Fruit fly (Drosophila melanogaster): ENCODE measurements around the gene Cpsf6.

Cpsf6 gene

dm6 chr3L:8347346-8347745, 32.0 kb upstream of the Cpsf6 start (continued):
- TF ChIP-seq HHEX (GFP tag; optimal IDR thresholded peaks at IDR 0.05), result peak; percentile 51
- peak; percentile 55 for TF ChIP-seq chm (GFP tag; IDR thresholded peaks at IDR 0.05)
- no peak for TF ChIP-seq CG9876 (GFP tag; optimal IDR thresholded peaks at IDR 0.05)
- TF ChIP-seq Xrp1 (GFP tag; IDR thresholded peaks at IDR 0.05), result peak; percentile 58
- TF ChIP-seq stc (GFP tag; IDR thresholded peaks at IDR 0.05), result peak; percentile 34; the same call in 1 of the 2 replicates
- no peak for TF ChIP-seq Hand (GFP tag; optimal IDR thresholded peaks at IDR 0.05)
- TF ChIP-seq B-H2 (GFP tag; optimal IDR thresholded peaks at IDR 0.05), result peak; percentile 28
- TF ChIP-seq HLH3B (GFP tag; IDR thresholded peaks at IDR 0.05), result peak; percentile 45; the same call in 1 of the 2 replicates
- peak; percentile 47 for TF ChIP-seq HLHmδ (GFP tag; optimal IDR thresholded peaks at IDR 0.05)
- peak; percentile 86 for TF ChIP-seq ATbp (GFP tag; optimal IDR thresholded peaks at IDR 0.05)
- peak; percentile 20 for TF ChIP-seq ac (GFP tag; optimal IDR thresholded peaks at IDR 0.05)
- TF ChIP-seq NC2α (GFP tag; optimal IDR thresholded peaks at IDR 0.05), result peak; percentile 17
- no peak for TF ChIP-seq scrt (GFP tag; optimal IDR thresholded peaks at IDR 0.05)
- peak; percentile 4 for TF ChIP-seq bab2 (GFP tag; optimal IDR thresholded peaks at IDR 0.05)
- peak; percentile 13 for TF ChIP-seq mirr (GFP tag; optimal IDR thresholded peaks at IDR 0.05)
- peak; percentile 73 for TF ChIP-seq wek (GFP tag; optimal IDR thresholded peaks at IDR 0.05)
- TF ChIP-seq da (GFP tag; optimal IDR thresholded peaks at IDR 0.05), result peak; percentile 28
- TF ChIP-seq row (GFP tag; IDR thresholded peaks at IDR 0.05), result no peak
- TF ChIP-seq GATAe (GFP tag; conservative IDR thresholded peaks at IDR 0.05), result no peak
- peak; percentile 15 for TF ChIP-seq CG6683 (GFP tag; optimal IDR thresholded peaks at IDR 0.05)
- TF ChIP-seq Rfx (GFP tag; IDR thresholded peaks at IDR 0.05), result peak; percentile 51; the same call in 1 of the 2 replicates
- TF ChIP-seq pho (GFP tag; optimal IDR thresholded peaks at IDR 0.05), result peak; percentile 18
- no peak for TF ChIP-seq Trl (optimal IDR thresholded peaks at IDR 0.05)
- TF ChIP-seq Trl (GFP tag; optimal IDR thresholded peaks at IDR 0.05), result peak; percentile 43
- peak; percentile 71; the same call in 2 of the 3 replicates for TF ChIP-seq ci (GFP tag; IDR thresholded peaks at IDR 0.05)
- peak; percentile 48; the same call in 1 of the 2 replicates for TF ChIP-seq CG14014 (GFP tag; IDR thresholded peaks at IDR 0.05)
- no peak for TF ChIP-seq sqz (GFP tag; optimal IDR thresholded peaks at IDR 0.05)
- TF ChIP-seq CG13296 (GFP tag; optimal IDR thresholded peaks at IDR 0.05), result no peak
- TF ChIP-seq schlank (tag; optimal IDR thresholded peaks at IDR 0.05), result peak; percentile 29
- TF ChIP-seq dysf (GFP tag; IDR thresholded peaks at IDR 0.05), result 0 out of 3 replicates have a peak, but pooled peaks have one; percentile 31
- TF ChIP-seq CG11695 (GFP tag; IDR thresholded peaks at IDR 0.05), result 0 out of 3 replicates have a peak, but pooled peaks have one; percentile 12
- peak in 1 of 2 experiments; percentile 9 for TF ChIP-seq dpn (GFP tag; optimal IDR thresholded peaks at IDR 0.05)
- TF ChIP-seq ro (GFP tag; IDR thresholded peaks at IDR 0.05), result no peak
- TF ChIP-seq Nf-YA (GFP tag; IDR thresholded peaks at IDR 0.05), result peak; percentile 54; the same call in 1 of the 2 replicates
- peak; percentile 36; the same call in 1 of the 2 replicates for TF ChIP-seq CG17328 (GFP tag; IDR thresholded peaks at IDR 0.05)
- peak; percentile 22 for TF ChIP-seq pfk (GFP tag; optimal IDR thresholded peaks at IDR 0.05)
- peak; percentile 30 for TF ChIP-seq CG31365 (tag; optimal IDR thresholded peaks at IDR 0.05)
- TF ChIP-seq CG11247 (GFP tag; IDR thresholded peaks at IDR 0.05), result peak; percentile 47; the same call in 1 of the 2 replicates
- peak; percentile 12 for TF ChIP-seq CG9727 (GFP tag; optimal IDR thresholded peaks at IDR 0.05)
- TF ChIP-seq CG17829 (tag; optimal IDR thresholded peaks at IDR 0.05), result no peak
- TF ChIP-seq CG12659 (GFP tag; optimal IDR thresholded peaks at IDR 0.05), result peak; percentile 2
- TF ChIP-seq CrebB (tag; optimal IDR thresholded peaks at IDR 0.05), result peak; percentile 38
- no peak for TF ChIP-seq ewg (GFP tag; optimal IDR thresholded peaks at IDR 0.05)
- peak in 1 of 2 experiments; percentile 22 for TF ChIP-seq bsh (GFP tag; optimal IDR thresholded peaks at IDR 0.05)
- TF ChIP-seq CG15514 (GFP tag; optimal IDR thresholded peaks at IDR 0.05), result peak; percentile 64
- TF ChIP-seq CG31224 (GFP tag; IDR thresholded peaks at IDR 0.05), result 0 out of 2 replicates have a peak, but pooled peaks have one; percentile 11
- no peak for TF ChIP-seq pan (optimal IDR thresholded peaks at IDR 0.05)
- peak in 1 of 2 experiments; percentile 64 for TF ChIP-seq pan (GFP tag; optimal IDR thresholded peaks at IDR 0.05 in 1 of 2, IDR thresholded peaks at IDR 0.05 in 1 of 2)
- TF ChIP-seq CG1024 (GFP tag; IDR thresholded peaks at IDR 0.05), result peak; percentile 39; the same call in 1 of the 2 replicates
- TF ChIP-seq CG4328 (GFP tag; optimal IDR thresholded peaks at IDR 0.05), result peak; percentile 50
- no peak for TF ChIP-seq Gsc (GFP tag; IDR thresholded peaks at IDR 0.05)

Measured in whole organism, embryonic.